Fruit fly (Drosophila melanogaster): ENCODE data around the gene CG17751.
A peak's percentile ranks its signal among the peaks of the same experiment; 100 is the strongest.

CG17751 gene

DNA sequence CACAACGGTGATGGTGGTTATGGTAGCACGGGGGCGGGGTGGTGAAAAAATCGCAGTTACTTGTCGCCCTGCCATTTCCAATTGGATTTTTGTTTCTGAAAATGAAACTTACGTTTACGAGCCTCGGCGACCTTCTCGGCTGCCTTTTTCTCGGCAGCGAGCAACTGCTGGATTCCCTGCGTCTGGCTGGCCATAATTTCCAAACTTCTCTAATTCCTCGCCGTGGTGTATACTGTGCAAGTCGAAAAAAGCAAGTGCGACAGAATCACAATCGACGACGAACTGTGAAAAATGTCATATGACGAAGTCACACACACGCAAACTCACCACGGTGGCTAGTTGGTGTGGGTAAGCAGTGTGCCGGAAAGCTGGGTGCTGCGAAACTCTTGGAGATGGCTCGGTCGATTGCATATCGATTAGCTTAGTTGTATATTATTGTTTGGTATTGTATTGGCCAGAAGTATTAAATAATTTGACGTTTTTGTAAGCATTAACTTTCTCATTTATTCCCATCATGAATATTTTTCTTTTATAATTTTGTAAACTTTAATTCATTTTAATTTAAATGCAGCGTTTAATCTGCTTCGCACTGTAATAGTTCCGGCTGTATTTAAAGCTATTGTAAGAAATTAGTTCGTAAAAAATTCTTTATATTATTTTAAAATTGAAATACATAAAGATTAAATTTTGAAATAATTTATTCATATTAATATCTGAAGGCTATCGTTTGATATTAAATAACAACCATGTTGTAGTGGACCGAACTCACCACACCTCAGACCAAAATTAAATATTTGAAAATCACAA, 37.2 kb downstream of the CG17751 start, which contains the start of gene Vha13 (continued):
- TF ChIP-seq Vsx1 (GFP tag; optimal IDR thresholded peaks at IDR 0.05), result no peak
- no peak for TF ChIP-seq CG17912 (GFP tag; optimal IDR thresholded peaks at IDR 0.05)
- TF ChIP-seq knrl (GFP tag; IDR thresholded peaks at IDR 0.05; ENCODE audit: partially characterized antibody), result peak; percentile 52
- no peak for TF ChIP-seq CG15269 (tag; optimal IDR thresholded peaks at IDR 0.05)
- TF ChIP-seq CG4617 (GFP tag; optimal IDR thresholded peaks at IDR 0.05; ENCODE audit: borderline replicate concordance), result peak; percentile 34
- TF ChIP-seq zen2 (GFP tag; IDR thresholded peaks at IDR 0.05; ENCODE audit: partially characterized antibody), result 0 out of 3 replicates have a peak, but pooled peaks have one; percentile 3
- peak; percentile 69 for TF ChIP-seq CG17361 (GFP tag; IDR thresholded peaks at IDR 0.05)
- TF ChIP-seq CG6765 (GFP tag; optimal IDR thresholded peaks at IDR 0.05), result peak; percentile 52
- TF ChIP-seq CG13296 (GFP tag; optimal IDR thresholded peaks at IDR 0.05), result peak; percentile 70
- no peak for TF ChIP-seq pb (GFP tag; optimal IDR thresholded peaks at IDR 0.05)
- peak; percentile 65 for TF ChIP-seq zfh2 (GFP tag; optimal IDR thresholded peaks at IDR 0.05)
- TF ChIP-seq Sry-β (GFP tag; optimal IDR thresholded peaks at IDR 0.05), result no peak
- no peak for TF ChIP-seq CG12942 (GFP tag; optimal IDR thresholded peaks at IDR 0.05)
- TF ChIP-seq CG17829 (tag; optimal IDR thresholded peaks at IDR 0.05), result no peak
- TF ChIP-seq CG31365 (tag; optimal IDR thresholded peaks at IDR 0.05), result no peak
- TF ChIP-seq lmd (GFP tag; IDR thresholded peaks at IDR 0.05), result peak; percentile 51
- peak; percentile 22 for TF ChIP-seq PHDP (tag; optimal IDR thresholded peaks at IDR 0.05)
- peak; percentile 55 for TF ChIP-seq MBD-R2 (GFP tag; IDR thresholded peaks at IDR 0.05)
- no peak for TF ChIP-seq stc (GFP tag; IDR thresholded peaks at IDR 0.05)
- TF ChIP-seq CG6689 (GFP tag; IDR thresholded peaks at IDR 0.05), result no peak
- peak; percentile 39 for TF ChIP-seq CG1647 (GFP tag; optimal IDR thresholded peaks at IDR 0.05)
- TF ChIP-seq lbe (GFP tag; optimal IDR thresholded peaks at IDR 0.05), result no peak
- TF ChIP-seq CG2202 (tag; optimal IDR thresholded peaks at IDR 0.05), result no peak
- no peak for TF ChIP-seq unpg (GFP tag; optimal IDR thresholded peaks at IDR 0.05)
- TF ChIP-seq CG4854 (GFP tag; optimal IDR thresholded peaks at IDR 0.05), result no peak
- peak; percentile 65 for TF ChIP-seq CG3847 (GFP tag; IDR thresholded peaks at IDR 0.05)
- TF ChIP-seq Fer3 (tag; optimal IDR thresholded peaks at IDR 0.05), result peak; percentile 12
- TF ChIP-seq ems (GFP tag; optimal IDR thresholded peaks at IDR 0.05), result no peak
- peak; percentile 82 for TF ChIP-seq CG6791 (GFP tag; IDR thresholded peaks at IDR 0.05; ENCODE audit: partially characterized antibody)
- peak; percentile 99 for TF ChIP-seq MESR4 (GFP tag; optimal IDR thresholded peaks at IDR 0.05)
- TF ChIP-seq CG32767 (GFP tag; IDR thresholded peaks at IDR 0.05), result no peak
- no peak for TF ChIP-seq CG2875 (GFP tag; optimal IDR thresholded peaks at IDR 0.05)
- TF ChIP-seq otp (GFP tag; IDR thresholded peaks at IDR 0.05), result no peak
- TF ChIP-seq bcd (GFP tag; optimal IDR thresholded peaks at IDR 0.05), result no peak
- peak; percentile 78 for TF ChIP-seq amos (GFP tag; IDR thresholded peaks at IDR 0.05; ENCODE audit: partially characterized antibody)
- TF ChIP-seq zfh1 (GFP tag; IDR thresholded peaks at IDR 0.05), result no peak; the same call in 2 of the 3 replicates
- TF ChIP-seq nmo (GFP tag; optimal IDR thresholded peaks at IDR 0.05), result peak; percentile 36
- no peak for TF ChIP-seq psq (GFP tag; optimal IDR thresholded peaks at IDR 0.05)
- TF ChIP-seq CG11504 (tag; optimal IDR thresholded peaks at IDR 0.05), result no peak
- TF ChIP-seq CG10274 (GFP tag; optimal IDR thresholded peaks at IDR 0.05), result no peak
- TF ChIP-seq CG11398 (GFP tag; optimal IDR thresholded peaks at IDR 0.05), result no peak
- TF ChIP-seq CG1792 (GFP tag; optimal IDR thresholded peaks at IDR 0.05), result no peak
- TF ChIP-seq Scr (GFP tag; IDR thresholded peaks at IDR 0.05; ENCODE audit: partially characterized antibody), result no peak
- TF ChIP-seq Hr78 (GFP tag; optimal IDR thresholded peaks at IDR 0.05), result peak in 1 of 2 experiments; percentile 24
- peak; percentile 39; the same call in 1 of the 2 replicates for TF ChIP-seq CG14667 (GFP tag; IDR thresholded peaks at IDR 0.05)
- 0 out of 3 replicates have a peak, but pooled peaks have one; percentile 60 for TF ChIP-seq CG2199 (GFP tag; IDR thresholded peaks at IDR 0.05)
- peak in 1 of 2 experiments; percentile 53 for TF ChIP-seq Hr51 (GFP tag; optimal IDR thresholded peaks at IDR 0.05)
- TF ChIP-seq croc (GFP tag; conservative IDR thresholded peaks at IDR 0.05), result 0 out of 3 replicates have a peak, but pooled peaks have one; percentile 14
